Fruit fly (Drosophila melanogaster): ENCODE data around the gene CG2256.

CG2256 gene

DNA sequence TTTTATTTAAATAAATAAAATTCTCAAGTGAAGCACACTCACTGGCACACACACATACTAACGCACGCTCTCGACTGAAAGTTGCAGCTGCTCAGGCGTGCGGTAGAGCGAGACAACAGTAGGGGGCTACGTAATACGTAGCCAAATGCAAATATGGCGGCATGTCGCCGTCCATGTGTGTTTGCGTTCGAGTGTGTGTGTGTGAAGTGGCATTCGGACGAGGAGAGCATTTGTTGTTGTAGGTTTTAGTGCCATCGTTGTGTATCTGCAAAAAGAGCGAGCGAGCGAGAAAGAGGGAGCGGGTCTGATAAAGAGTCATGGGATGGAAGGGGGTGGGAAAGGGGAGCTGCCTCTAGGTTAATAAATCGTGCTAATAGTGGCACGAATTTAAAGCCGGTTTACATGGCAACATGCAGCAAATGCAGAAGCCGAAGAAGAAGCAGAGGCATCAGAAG lies 28.5 kb downstream of the CG2256 start:
- TF ChIP-seq spab (GFP tag; optimal IDR thresholded peaks at IDR 0.05), result no peak
- peak; percentile 17 for TF ChIP-seq Sox14 (GFP tag; optimal IDR thresholded peaks at IDR 0.05)
- no peak for TF ChIP-seq CG11294 (GFP tag; IDR thresholded peaks at IDR 0.05)
- TF ChIP-seq vri (GFP tag; optimal IDR thresholded peaks at IDR 0.05), result peak; percentile 85
- peak; percentile 24 to 49 for TF ChIP-seq ss (GFP tag; optimal IDR thresholded peaks at IDR 0.05)
- TF ChIP-seq CG34406 (GFP tag; optimal IDR thresholded peaks at IDR 0.05), result peak; percentile 19
- no peak for TF ChIP-seq OdsH (GFP tag; optimal IDR thresholded peaks at IDR 0.05)
- TF ChIP-seq Blimp-1 (GFP tag; optimal IDR thresholded peaks at IDR 0.05), result no peak
- TF ChIP-seq CG6163 (GFP tag; IDR thresholded peaks at IDR 0.05), result peak; percentile 67; the same call in 2 of the 3 replicates
- peak; percentile 37 for TF ChIP-seq CG15336 (GFP tag; IDR thresholded peaks at IDR 0.05)
- TF ChIP-seq fkh (GFP tag; optimal IDR thresholded peaks at IDR 0.05), result peak; percentile 96
- TF ChIP-seq Eip78C (GFP tag), result peak; percentile 50
- TF ChIP-seq CG6276 (GFP tag; optimal IDR thresholded peaks at IDR 0.05), result no peak
- TF ChIP-seq Hr38 (GFP tag; optimal IDR thresholded peaks at IDR 0.05), result no peak
- peak; percentile 62 for TF ChIP-seq CG8119 (GFP tag; IDR thresholded peaks at IDR 0.05)
- TF ChIP-seq Lpt (GFP tag; optimal IDR thresholded peaks at IDR 0.05), result peak; percentile 30
- TF ChIP-seq CG1621 (tag; optimal IDR thresholded peaks at IDR 0.05), result peak; percentile 24
- peak; percentile 58; the same call in 2 of the 3 replicates for TF ChIP-seq eg (GFP tag; IDR thresholded peaks at IDR 0.05)
- TF ChIP-seq CG3032 (tag; optimal IDR thresholded peaks at IDR 0.05), result no peak
- peak; percentile 12 for TF ChIP-seq Eip75B (GFP tag; optimal IDR thresholded peaks at IDR 0.05)
- no peak for TF ChIP-seq Hr39 (GFP tag; optimal IDR thresholded peaks at IDR 0.05)

dm6 chrX:8057837-8058445 lies 29.1 kb downstream of the CG2256 start:
- TF ChIP-seq fd59A (GFP tag; optimal IDR thresholded peaks at IDR 0.05), result no peak
- peak in 1 of 2 experiments; percentile 13 for TF ChIP-seq ss (GFP tag; optimal IDR thresholded peaks at IDR 0.05)
- TF ChIP-seq CG9139 (GFP tag; optimal IDR thresholded peaks at IDR 0.05), result peak; percentile 24
- no peak for TF ChIP-seq OdsH (GFP tag; optimal IDR thresholded peaks at IDR 0.05)
- TF ChIP-seq salr (GFP tag; optimal IDR thresholded peaks at IDR 0.05), result peak in 1 of 2 experiments; percentile 14
- no peak for TF ChIP-seq net (GFP tag; optimal IDR thresholded peaks at IDR 0.05)
- TF ChIP-seq CG6854 (GFP tag; optimal IDR thresholded peaks at IDR 0.05), result peak; percentile 34
- TF ChIP-seq CG6808 (GFP tag; optimal IDR thresholded peaks at IDR 0.05), result peak; percentile 16
- peak; percentile 18 for TF ChIP-seq vri (GFP tag; optimal IDR thresholded peaks at IDR 0.05)
- TF ChIP-seq Eip78C (GFP tag), result peak; percentile 50
- TF ChIP-seq Met (GFP tag; optimal IDR thresholded peaks at IDR 0.05), result peak; percentile 19
- no peak for TF ChIP-seq CG11294 (GFP tag; IDR thresholded peaks at IDR 0.05)
- TF ChIP-seq svp (GFP tag), result peak; percentile 51
- no peak for TF ChIP-seq Ets21C (GFP tag; optimal IDR thresholded peaks at IDR 0.05)
- no peak for TF ChIP-seq Sox15 (GFP tag; optimal IDR thresholded peaks at IDR 0.05)
- TF ChIP-seq Eip93F (GFP tag; optimal IDR thresholded peaks at IDR 0.05), result peak; percentile 26
- no peak for TF ChIP-seq CG7368 (GFP tag; optimal IDR thresholded peaks at IDR 0.05)
- no peak for TF ChIP-seq CG3032 (tag; optimal IDR thresholded peaks at IDR 0.05)
- no peak for TF ChIP-seq Blimp-1 (GFP tag; optimal IDR thresholded peaks at IDR 0.05)
- TF ChIP-seq dac (GFP tag; optimal IDR thresholded peaks at IDR 0.05), result no peak

DNA sequence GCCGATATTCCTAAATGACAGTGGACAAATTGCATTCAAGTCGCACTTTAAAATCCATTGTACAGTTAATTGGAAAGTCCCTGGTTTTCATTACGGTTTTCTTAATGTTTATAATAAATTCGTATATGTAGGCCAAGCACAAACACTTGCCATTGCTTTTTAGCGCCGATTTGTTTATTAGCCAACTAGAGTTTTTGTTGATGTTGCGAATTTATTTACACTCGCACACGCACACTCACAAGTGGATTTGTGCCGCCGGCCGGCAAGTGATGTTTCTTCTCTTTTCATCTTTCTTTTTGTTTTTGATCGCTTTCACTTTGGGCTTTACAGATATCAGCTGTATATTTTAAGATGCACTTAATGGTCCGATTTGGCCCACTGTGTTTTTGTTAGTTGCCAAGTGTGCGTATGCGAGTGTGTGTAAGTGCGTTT lies 29.7 kb downstream of the CG2256 start:
- TF ChIP-seq lz (GFP tag; optimal IDR thresholded peaks at IDR 0.05), result peak; percentile 77
- no peak for TF ChIP-seq fkh (GFP tag; optimal IDR thresholded peaks at IDR 0.05)
- peak; percentile 41 for TF ChIP-seq CG16779 (tag; optimal IDR thresholded peaks at IDR 0.05)
- TF ChIP-seq CG9139 (GFP tag; optimal IDR thresholded peaks at IDR 0.05), result peak; percentile 40
- TF ChIP-seq CG11762 (GFP tag; optimal IDR thresholded peaks at IDR 0.05; ENCODE audit: insufficient read depth), result peak; percentile 49
- TF ChIP-seq CG6792 (GFP tag; optimal IDR thresholded peaks at IDR 0.05), result peak; percentile 56
- peak; percentile 40 for TF ChIP-seq Sox102F (GFP tag; optimal IDR thresholded peaks at IDR 0.05)
- peak; percentile 68 for TF ChIP-seq achi (GFP tag; optimal IDR thresholded peaks at IDR 0.05)
- peak; percentile 68 for TF ChIP-seq CG8632 (GFP tag; optimal IDR thresholded peaks at IDR 0.05)
- TF ChIP-seq Eip75B (GFP tag; optimal IDR thresholded peaks at IDR 0.05), result peak; percentile 84
- peak; percentile 71 for TF ChIP-seq CG10631 (GFP tag; optimal IDR thresholded peaks at IDR 0.05)
- peak; percentile 52 for TF ChIP-seq CG8319 (GFP tag; optimal IDR thresholded peaks at IDR 0.05)
- TF ChIP-seq Ets21C (GFP tag; optimal IDR thresholded peaks at IDR 0.05), result peak; percentile 62
- peak; percentile 70 for TF ChIP-seq Hr4 (GFP tag; optimal IDR thresholded peaks at IDR 0.05)
- peak; percentile 61 for TF ChIP-seq CG6163 (GFP tag; IDR thresholded peaks at IDR 0.05)
- peak; percentile 30 for TF ChIP-seq dsx (GFP tag; optimal IDR thresholded peaks at IDR 0.05; ENCODE audit: poor library complexity, severe bottlenecking)
- no peak for TF ChIP-seq Lpt (GFP tag; optimal IDR thresholded peaks at IDR 0.05)
- peak; percentile 75 for TF ChIP-seq acj6 (GFP tag; optimal IDR thresholded peaks at IDR 0.05)
- TF ChIP-seq svp (GFP tag), result peak; percentile 89
- peak; percentile 74 for TF ChIP-seq CG34406 (GFP tag; optimal IDR thresholded peaks at IDR 0.05)
- peak; percentile 53 for TF ChIP-seq Gug (GFP tag; IDR thresholded peaks at IDR 0.05)
- TF ChIP-seq Eip78C (GFP tag), result peak; percentile 91

Data from whole organism, prepupa.